Fruit fly (Drosophila melanogaster) whole organism, embryonic: ENCODE measurements around the gene CG12538.

Experiments
- Adf1 ChIP-seq: fragments of 200-800 bp; sonication (Bioruptor generic); IDR thresholded peaks from 2 replicates; pipeline ENCODE4 v1.3.6; 2022; ENCODE audit warnings: missing biosample characterization, missing genetic modification characterization
- Atf6 ChIP-seq: fragments of 200-800 bp; sonication (Bioruptor generic); IDR thresholded peaks from 2 replicates; pipeline ENCODE4 v1.3.6; 2022; ENCODE audit warnings: missing biosample characterization, missing genetic modification characterization
- CG10959 ChIP-seq: fragments of 200-800 bp; sonication (Bioruptor generic); IDR thresholded peaks from 2 replicates; pipeline ENCODE4 v1.3.6; 2022; ENCODE audit warnings: missing biosample characterization, missing genetic modification characterization
- CG12659 ChIP-seq: fragments of 200-800 bp; sonication (Bioruptor generic); optimal IDR thresholded peaks from 3 replicates; lab custom pipeline; 2017; ENCODE audit warnings: mild to moderate bottlenecking, missing biosample characterization, missing genetic modification reagents, missing genetic modification characterization
- CG16863 ChIP-seq: fragments of 200-800 bp; sonication (Bioruptor generic); optimal IDR thresholded peaks from 3 replicates; lab custom pipeline; 2016; ENCODE audit warnings: missing biosample characterization, missing genetic modification characterization
- CG17912 ChIP-seq: fragments of 200-800 bp; sonication (Bioruptor generic); optimal IDR thresholded peaks from 2 replicates; lab custom pipeline; 2018; ENCODE audit warnings: missing biosample characterization, mild to moderate bottlenecking, missing genetic modification characterization
- CG18619 ChIP-seq: fragments of 200-800 bp; sonication (Bioruptor generic); optimal IDR thresholded peaks from 3 replicates; lab custom pipeline; 2017; ENCODE audit warnings: missing biosample characterization, mild to moderate bottlenecking, missing genetic modification characterization
- CG33213 ChIP-seq: fragments of 200-800 bp; sonication (Bioruptor generic); optimal IDR thresholded peaks from 3 replicates; lab custom pipeline; 2016; ENCODE audit warnings: missing biosample characterization, missing genetic modification characterization
- CG34422 ChIP-seq: fragments of 200-800 bp; sonication (Bioruptor generic); IDR thresholded peaks from 3 replicates; pipeline ENCODE4 v1.3.6; 2022; ENCODE audit warnings: missing biosample characterization, missing genetic modification characterization
- CG42726 ChIP-seq: fragments of 200-800 bp; sonication (Bioruptor generic); IDR thresholded peaks from 2 replicates; pipeline ENCODE4 v1.3.6; 2022; ENCODE audit warnings: missing biosample characterization, missing genetic modification characterization; ENCODE audit not compliant: partially characterized antibody
- CG6791 ChIP-seq: fragments of 200-800 bp; sonication (Bioruptor generic); IDR thresholded peaks from 3 replicates; pipeline ENCODE4 v1.3.6; 2022; ENCODE audit warnings: missing biosample characterization, missing genetic modification characterization; ENCODE audit not compliant: partially characterized antibody
- CG8388 ChIP-seq: fragments of 200-800 bp; sonication (Bioruptor generic); optimal IDR thresholded peaks from 2 replicates; lab custom pipeline; 2019; ENCODE audit warnings: missing biosample characterization, mild to moderate bottlenecking, missing genetic modification characterization, moderate library complexity
- CG8478 ChIP-seq: fragments of >200 bp; optimal IDR thresholded peaks from 2 replicates; lab custom pipeline; 2018
- CHES-1-like ChIP-seq: fragments of 200-800 bp; sonication (Bioruptor generic); optimal IDR thresholded peaks from 2 replicates; lab custom pipeline; 2016; ENCODE audit warnings: missing biosample characterization, missing genetic modification characterization
- Drgx ChIP-seq: fragments of 200-800 bp; sonication (Bioruptor generic); IDR thresholded peaks from 2 replicates; pipeline ENCODE4 v1.3.6; 2022; ENCODE audit warnings: missing biosample characterization, missing genetic modification characterization
- Ets65A ChIP-seq: fragments of 200-800 bp; sonication (Bioruptor generic); peaks from one replicate; lab custom pipeline; 2016; ENCODE audit warnings: missing biosample characterization, missing genetic modification characterization
- H15 ChIP-seq: fragments of 200-800 bp; sonication (Bioruptor generic); IDR thresholded peaks from 3 replicates; pipeline ENCODE4 v1.3.6; 2022; ENCODE audit warnings: missing biosample characterization, missing genetic modification characterization
- Hey ChIP-seq: fragments of 200-800 bp; sonication (Bioruptor generic); optimal IDR thresholded peaks from 3 replicates; lab custom pipeline; 2018; ENCODE audit warnings: missing biosample characterization, mild to moderate bottlenecking, missing genetic modification characterization
- NfI ChIP-seq: fragments of 200-800 bp; sonication (Bioruptor generic); optimal IDR thresholded peaks from 3 replicates; lab custom pipeline; 2018; ENCODE audit warnings: missing biosample characterization, mild to moderate bottlenecking, missing genetic modification characterization, moderate library complexity
- Rx ChIP-seq: fragments of 200-800 bp; sonication (Bioruptor generic); IDR thresholded peaks from 2 replicates; pipeline ENCODE4 v1.3.6; 2022; ENCODE audit warnings: missing biosample characterization, missing genetic modification characterization
- abd-A ChIP-seq: fragments of 200-800 bp; sonication (Bioruptor generic); optimal IDR thresholded peaks from 3 replicates; lab custom pipeline; 2019; ENCODE audit warnings: missing biosample characterization, mild to moderate bottlenecking, missing genetic modification characterization, moderate library complexity
- bsh ChIP-seq, 2 experiments: fragments of 200-800 bp; sonication (Bioruptor generic); optimal IDR thresholded peaks; 2 replicates each; lab custom pipeline; 2017 to 2018; ENCODE audit warnings: mild to moderate bottlenecking in 2 of 2, missing biosample characterization in 2 of 2, missing genetic modification characterization in 2 of 2, moderate library complexity in 1 of 2
- inv ChIP-seq: fragments of 200-800 bp; sonication (Bioruptor generic); IDR thresholded peaks from 2 replicates; pipeline ENCODE4 v1.3.6; 2022; ENCODE audit warnings: missing biosample characterization, missing genetic modification characterization; ENCODE audit not compliant: partially characterized antibody
- nom ChIP-seq: fragments of 200-800 bp; sonication (Bioruptor generic); optimal IDR thresholded peaks from 2 replicates; lab custom pipeline; 2017; ENCODE audit warnings: missing biosample characterization, missing genetic modification characterization, mild to moderate bottlenecking, moderate library complexity, missing genetic modification reagents
- seq ChIP-seq: fragments of 200-800 bp; sonication (Bioruptor generic); IDR thresholded peaks from 2 replicates; pipeline ENCODE4 v1.3.6; 2022; ENCODE audit warnings: missing biosample characterization, missing genetic modification characterization
- so ChIP-seq: fragments of 200-800 bp; sonication (Bioruptor generic); IDR thresholded peaks from 3 replicates; pipeline ENCODE4 v1.3.6; 2022; ENCODE audit warnings: missing biosample characterization, missing genetic modification characterization
- stwl ChIP-seq: fragments of 200-800 bp; sonication (Bioruptor generic); optimal IDR thresholded peaks from 3 replicates; lab custom pipeline; 2018; ENCODE audit warnings: missing biosample characterization, mild to moderate bottlenecking, missing genetic modification characterization, moderate library complexity
- unpg ChIP-seq: fragments of 200-800 bp; sonication (Bioruptor generic); optimal IDR thresholded peaks from 3 replicates; lab custom pipeline; 2018; ENCODE audit warnings: missing biosample characterization, mild to moderate bottlenecking, missing genetic modification characterization, moderate library complexity

CG12538 gene

DNA sequence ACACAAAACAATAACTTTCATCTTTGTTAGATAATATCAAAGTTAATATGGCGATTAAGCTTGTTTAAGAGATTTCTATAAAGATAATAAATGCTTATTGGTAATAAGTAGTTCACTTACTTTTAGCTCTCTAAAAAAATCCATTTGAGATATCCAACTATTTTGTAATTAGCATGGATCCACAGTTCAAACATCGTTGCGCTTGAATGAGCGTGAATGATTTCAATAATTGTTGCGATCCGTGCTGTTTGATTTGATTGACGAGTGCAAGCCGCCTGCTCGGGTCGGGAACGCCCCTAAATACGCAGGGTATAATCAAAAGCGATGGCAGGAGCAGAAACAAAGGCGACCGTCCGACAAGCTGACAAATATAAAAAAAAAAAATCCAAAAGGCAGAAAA, 3.3 kb upstream of the CG12538 start:
- TF ChIP-seq Adf1 (GFP tag; lab: Robert Waterston, UW) = no peak
- no peak for TF ChIP-seq H15 (GFP tag; lab: Robert Waterston, UW)
- no peak for TF ChIP-seq CG8478 (lab: Kevin White, UChicago)
- no peak for TF ChIP-seq Rx
- TF ChIP-seq Hey (tag; lab: Kevin White, UChicago) = no peak
- TF ChIP-seq CG10959 = no peak

DNA sequence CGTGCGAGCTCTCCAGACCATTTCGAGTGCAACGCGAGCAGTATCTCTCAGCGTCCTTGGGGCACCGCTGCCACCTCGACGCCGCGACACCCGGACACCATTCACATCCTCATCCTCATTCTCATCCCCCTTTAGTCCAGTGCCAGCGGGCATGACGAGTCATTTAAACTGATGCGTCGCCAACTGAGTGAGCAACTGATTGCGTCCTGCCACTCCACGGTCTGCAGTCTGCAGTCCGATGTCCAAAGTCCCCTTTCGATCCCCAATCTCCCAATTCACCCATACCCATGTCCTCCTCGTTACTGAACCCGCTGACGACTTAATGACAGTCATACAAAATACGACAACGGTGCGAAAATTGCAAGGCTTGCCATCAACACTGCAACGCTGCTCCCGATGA, 2.7 kb upstream of the CG12538 start:
- peak; percentile 49 for TF ChIP-seq nom (GFP tag; lab: Kevin White, UChicago)
- no peak for TF ChIP-seq Atf6
- TF ChIP-seq Ets65A (GFP tag; lab: Kevin White, UChicago) = peak; percentile 42

- TF ChIP-seq CG12659 (no peak), CG42726 (GFP tag; lab: Robert Waterston, UW) (no peak), CG18619 (GFP tag; lab: Kevin White, UChicago) (no peak), Ets65A (GFP tag; lab: Kevin White, UChicago) (peak; percentile 52), nom (GFP tag; lab: Kevin White, UChicago) (peak; percentile 90), CG16863 (no peak), unpg (GFP tag; lab: Kevin White, UChicago) (no peak), bsh (GFP tag; optimal IDR thresholded peaks at IDR 0.05; lab: Kevin White, UChicago) (peak in 1 of 2 experiments; percentile 33), NfI (GFP tag; lab: Kevin White, UChicago) (no peak), CG8388 (no peak), Drgx (GFP tag; lab: Robert Waterston, UW) (peak; percentile 59)
- TF ChIP-seq, all 482 proteins: peak for 4
These were observed 1.3 kb upstream of the CG12538 start for dm6 chr3R:13524672-13525071.

DNA sequence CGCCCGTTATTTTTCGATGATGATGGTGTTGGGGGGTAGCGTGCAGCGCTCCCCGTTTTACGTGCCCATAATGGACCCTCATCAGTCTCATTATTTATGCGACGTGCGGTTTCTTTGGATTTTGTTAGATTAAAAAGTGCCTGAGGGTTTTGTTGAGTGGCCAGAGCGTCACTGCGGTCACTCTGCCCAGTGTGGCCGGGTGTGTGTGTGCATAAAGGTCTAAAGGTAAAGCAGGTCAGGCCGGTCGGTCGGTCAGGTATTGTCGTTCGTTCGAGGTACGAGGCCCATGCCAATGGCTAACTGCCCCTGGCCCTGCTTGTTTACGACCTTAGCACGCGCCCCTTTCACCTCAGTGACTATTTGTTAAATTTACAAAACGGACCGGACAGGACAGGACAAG, 13.5 kb downstream of the CG12538 start:
- TF ChIP-seq inv (GFP tag; lab: Robert Waterston, UW) = no peak
- no peak for TF ChIP-seq CG34422 (GFP tag; lab: Robert Waterston, UW)
- 0 out of 3 replicates have a peak, but pooled peaks have one; percentile 53 for TF ChIP-seq CG6791
- TF ChIP-seq Ets65A (GFP tag; lab: Kevin White, UChicago) = peak; percentile 1
- TF ChIP-seq stwl (tag; lab: Kevin White, UChicago) = peak; percentile 58
- peak; percentile 16 for TF ChIP-seq abd-A

DNA sequence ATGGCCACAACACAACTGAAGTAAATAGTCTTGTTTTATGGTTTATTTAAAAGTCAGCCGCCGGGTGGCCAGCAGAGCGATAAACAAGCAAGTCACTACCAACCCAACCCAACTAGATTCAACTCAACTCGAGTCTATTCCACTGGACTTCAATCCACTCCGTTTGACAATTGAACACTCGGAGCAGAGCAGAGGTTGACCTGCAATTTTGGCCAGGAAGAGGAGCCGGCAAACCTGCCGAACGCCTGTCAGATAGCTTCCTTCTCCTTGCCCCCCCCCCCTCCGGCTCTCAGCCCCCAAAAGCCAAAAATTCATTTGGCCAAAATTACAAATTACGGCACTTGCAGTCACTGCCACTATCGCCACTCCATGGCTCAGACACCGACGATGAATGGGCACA, 41.1 kb downstream of the CG12538 start:
- no peak for TF ChIP-seq CG33213 (GFP tag; lab: Kevin White, UChicago)
- no peak for TF ChIP-seq CG17912 (GFP tag; lab: Kevin White, UChicago)
- no peak for TF ChIP-seq so (GFP tag; lab: Robert Waterston, UW)
- no peak for TF ChIP-seq CHES-1-like (GFP tag; lab: Kevin White, UChicago)
- TF ChIP-seq seq (GFP tag; lab: Robert Waterston, UW) = no peak
- peak; percentile 90 for TF ChIP-seq Ets65A (GFP tag; lab: Kevin White, UChicago)
